Fruit fly (Drosophila melanogaster) whole organism, embryonic: Measurements from ENCODE around the gene superdeath.

Experiments
- Asciz ChIP-seq: fragments of 200-800 bp; sonication (Bioruptor generic); optimal IDR thresholded peaks from 2 replicates; lab custom pipeline; 2017; ENCODE audit warnings: missing biosample characterization, mild to moderate bottlenecking, missing genetic modification characterization, missing genetic modification reagents
- Atf3 ChIP-seq: fragments of 200-800 bp; sonication (Bioruptor generic); optimal IDR thresholded peaks from 3 replicates; lab custom pipeline; 2016; ENCODE audit warnings: missing biosample characterization, missing genetic modification characterization
- CG13287 ChIP-seq: fragments of 200-800 bp; sonication (Bioruptor generic); IDR thresholded peaks from 2 replicates; pipeline ENCODE4 v1.3.6; 2022; ENCODE audit warnings: missing biosample characterization, missing genetic modification characterization; ENCODE audit not compliant: partially characterized antibody
- CG14860 ChIP-seq: fragments of 200-800 bp; sonication (Bioruptor generic); IDR thresholded peaks from 3 replicates; pipeline ENCODE4 v1.3.6; 2022; ENCODE audit warnings: missing biosample characterization, missing genetic modification characterization; ENCODE audit not compliant: partially characterized antibody
- CG15269 ChIP-seq: fragments of 200-800 bp; sonication (Bioruptor generic); optimal IDR thresholded peaks from 2 replicates; lab custom pipeline; 2018; ENCODE audit warnings: missing biosample characterization, mild to moderate bottlenecking, missing genetic modification characterization, moderate library complexity
- CG1647 ChIP-seq: fragments of 200-800 bp; sonication (Bioruptor generic); optimal IDR thresholded peaks from 3 replicates; lab custom pipeline; 2016; ENCODE audit warnings: missing biosample characterization, missing genetic modification characterization
- CG17568 ChIP-seq: fragments of 200-800 bp; sonication (Bioruptor generic); optimal IDR thresholded peaks from 2 replicates; lab custom pipeline; 2018; ENCODE audit warnings: missing biosample characterization, mild to moderate bottlenecking, missing genetic modification characterization, moderate library complexity
- CG2120 ChIP-seq: fragments of 200-800 bp; sonication (Bioruptor generic); optimal IDR thresholded peaks from 3 replicates; lab custom pipeline; 2016; ENCODE audit warnings: missing biosample characterization, missing genetic modification characterization
- CG32772 ChIP-seq: fragments of 200-800 bp; sonication (Bioruptor generic); IDR thresholded peaks from 2 replicates; pipeline ENCODE4 v1.3.6; 2022; ENCODE audit warnings: missing biosample characterization, missing genetic modification characterization
- CG34224 ChIP-seq: fragments of 200-800 bp; sonication (Bioruptor generic); IDR thresholded peaks from 3 replicates; pipeline ENCODE4 v1.3.6; 2022; ENCODE audit warnings: missing biosample characterization, missing genetic modification characterization; ENCODE audit not compliant: partially characterized antibody
- CG34422 ChIP-seq: fragments of 200-800 bp; sonication (Bioruptor generic); IDR thresholded peaks from 3 replicates; pipeline ENCODE4 v1.3.6; 2022; ENCODE audit warnings: missing biosample characterization, missing genetic modification characterization
- CG4404 ChIP-seq: fragments of 200-800 bp; sonication (Bioruptor generic); IDR thresholded peaks from 2 replicates; pipeline ENCODE4 v1.3.6; 2022; ENCODE audit warnings: missing biosample characterization, missing genetic modification characterization
- CG4424 ChIP-seq: fragments of 200-800 bp; sonication (Bioruptor generic); optimal IDR thresholded peaks from 3 replicates; lab custom pipeline; 2016; ENCODE audit warnings: missing biosample characterization, missing genetic modification characterization
- CG4707 ChIP-seq: fragments of 200-800 bp; sonication (Bioruptor generic); optimal IDR thresholded peaks from 2 replicates; lab custom pipeline; 2018; ENCODE audit warnings: missing biosample characterization, mild to moderate bottlenecking, missing genetic modification characterization, moderate library complexity
- CG6175 ChIP-seq: fragments of 200-800 bp; sonication (Bioruptor generic); IDR thresholded peaks from 3 replicates; pipeline ENCODE4 v1.3.6; 2022; ENCODE audit warnings: missing biosample characterization, missing genetic modification characterization
- CG7357 ChIP-seq: fragments of 200-800 bp; sonication (Bioruptor generic); IDR thresholded peaks from 3 replicates; pipeline ENCODE4 v1.3.6; 2022; ENCODE audit warnings: missing biosample characterization, missing genetic modification characterization
- CG7839 ChIP-seq: fragments of 200-800 bp; sonication (Bioruptor generic); optimal IDR thresholded peaks from 3 replicates; lab custom pipeline; 2018; ENCODE audit warnings: missing biosample characterization, mild to moderate bottlenecking, missing genetic modification characterization, moderate library complexity
- Deaf1 ChIP-seq: fragments of 200-800 bp; optimal IDR thresholded peaks from 3 replicates; lab custom pipeline; 2019; ENCODE audit warnings: missing biosample characterization, mild to moderate bottlenecking, missing genetic modification characterization, moderate library complexity
- Dp ChIP-seq: fragments of 200-800 bp; sonication (Bioruptor generic); optimal IDR thresholded peaks from 2 replicates; lab custom pipeline; 2018; ENCODE audit warnings: missing biosample characterization, mild to moderate bottlenecking, missing genetic modification characterization, moderate library complexity
- Dref ChIP-seq: fragments of 200-800 bp; sonication (Bioruptor generic); IDR thresholded peaks from 2 replicates; pipeline ENCODE4 v1.3.6; 2022; ENCODE audit warnings: missing biosample characterization, missing genetic modification characterization
- E2f2 ChIP-seq: fragments of 200-800 bp; sonication (Bioruptor generic); IDR thresholded peaks from 2 replicates; pipeline ENCODE4 v1.3.6; 2022; ENCODE audit warnings: missing biosample characterization, missing genetic modification characterization
- Ets65A ChIP-seq: fragments of 200-800 bp; sonication (Bioruptor generic); peaks from one replicate; lab custom pipeline; 2016; ENCODE audit warnings: missing biosample characterization, missing genetic modification characterization
- H2.0 ChIP-seq: fragments of 200-800 bp; sonication (Bioruptor generic); IDR thresholded peaks from 2 replicates; pipeline ENCODE4 v1.3.6; 2022; ENCODE audit warnings: missing biosample characterization, missing genetic modification characterization
- HLH4C ChIP-seq: fragments of 200-800 bp; sonication (Bioruptor generic); IDR thresholded peaks from 3 replicates; pipeline ENCODE4 v1.3.6; 2022; ENCODE audit warnings: missing biosample characterization, missing genetic modification characterization; ENCODE audit not compliant: partially characterized antibody
- Lpt ChIP-seq: fragments of >200 bp; optimal IDR thresholded peaks from 2 replicates; lab custom pipeline; 2018; ENCODE audit warnings: missing biosample characterization, missing genetic modification characterization
- MBD-R2 ChIP-seq: fragments of 200-800 bp; sonication (Bioruptor generic); IDR thresholded peaks from 2 replicates; pipeline ENCODE4 v1.3.6; 2022; ENCODE audit warnings: missing biosample characterization, missing genetic modification characterization
- MESR4 ChIP-seq: fragments of 200-800 bp; sonication (Bioruptor generic); optimal IDR thresholded peaks from 2 replicates; lab custom pipeline; 2018; ENCODE audit warnings: missing biosample characterization, mild to moderate bottlenecking, missing genetic modification characterization, moderate library complexity
- Myb ChIP-seq: fragments of 200-800 bp; sonication (Bioruptor generic); optimal IDR thresholded peaks from 2 replicates; lab custom pipeline; 2016; ENCODE audit warnings: missing biosample characterization, missing genetic modification characterization
- Neu2 ChIP-seq: fragments of 200-800 bp; sonication (Bioruptor generic); optimal IDR thresholded peaks from 3 replicates; lab custom pipeline; 2016; ENCODE audit warnings: missing biosample characterization, missing genetic modification characterization, borderline replicate concordance
- Nf-YA ChIP-seq: fragments of 200-800 bp; sonication (Bioruptor generic); IDR thresholded peaks from 2 replicates; pipeline ENCODE4 v1.3.6; 2022; ENCODE audit warnings: missing biosample characterization, missing genetic modification characterization
- Scr ChIP-seq: fragments of 200-800 bp; sonication (Bioruptor generic); IDR thresholded peaks from 2 replicates; pipeline ENCODE4 v1.3.6; 2022; ENCODE audit warnings: missing biosample characterization, missing genetic modification characterization; ENCODE audit not compliant: partially characterized antibody
- Vsx1 ChIP-seq: fragments of 200-800 bp; sonication (Bioruptor generic); optimal IDR thresholded peaks from 2 replicates; lab custom pipeline; 2017; ENCODE audit warnings: missing biosample characterization, mild to moderate bottlenecking, missing genetic modification characterization, missing genetic modification reagents
- ase ChIP-seq: fragments of 200-800 bp; sonication (Bioruptor generic); IDR thresholded peaks from 3 replicates; pipeline ENCODE4 v1.3.6; 2022; ENCODE audit warnings: missing biosample characterization, missing genetic modification characterization
- bbx ChIP-seq: fragments of 200-800 bp; sonication (Bioruptor generic); IDR thresholded peaks from 2 replicates; pipeline ENCODE4 v1.3.6; 2022; ENCODE audit warnings: missing biosample characterization, missing genetic modification characterization; ENCODE audit not compliant: partially characterized antibody
- bowl ChIP-seq: fragments of 200-800 bp; sonication (Bioruptor generic); IDR thresholded peaks from 2 replicates; pipeline ENCODE4 v1.3.6; 2022; ENCODE audit warnings: missing biosample characterization, missing genetic modification characterization
- bsh ChIP-seq, 2 experiments: fragments of 200-800 bp; sonication (Bioruptor generic); optimal IDR thresholded peaks; 2 replicates each; lab custom pipeline; 2017 to 2018; ENCODE audit warnings: mild to moderate bottlenecking in 2 of 2, missing biosample characterization in 2 of 2, missing genetic modification characterization in 2 of 2, moderate library complexity in 1 of 2
- caup ChIP-seq: fragments of 200-800 bp; sonication (Bioruptor generic); optimal IDR thresholded peaks from 3 replicates; lab custom pipeline; 2017; ENCODE audit warnings: missing biosample characterization, mild to moderate bottlenecking, missing genetic modification characterization, moderate library complexity; ENCODE audit not compliant: severe bottlenecking
- cg ChIP-seq: fragments of 200-800 bp; sonication (Bioruptor generic); optimal IDR thresholded peaks from 3 replicates; lab custom pipeline; 2019; ENCODE audit warnings: missing biosample characterization, mild to moderate bottlenecking, missing genetic modification characterization, moderate library complexity
- crp ChIP-seq, 2 experiments: fragments of 200-800 bp; sonication (Bioruptor generic); optimal IDR thresholded peaks; 2 replicates in 1 of 2; 3 replicates in 1 of 2; lab custom pipeline; 2017; ENCODE audit warnings: missing biosample characterization in 2 of 2, missing genetic modification characterization in 2 of 2, mild to moderate bottlenecking in 1 of 2, moderate library complexity in 1 of 2
- da ChIP-seq: fragments of 200-800 bp; sonication (Bioruptor generic); optimal IDR thresholded peaks from 2 replicates; lab custom pipeline; 2016; ENCODE audit warnings: missing biosample characterization, missing genetic modification characterization
- disco-r ChIP-seq: fragments of 200-800 bp; sonication (Bioruptor generic); optimal IDR thresholded peaks from 2 replicates; lab custom pipeline; 2016; ENCODE audit warnings: missing biosample characterization, missing genetic modification characterization
- emc ChIP-seq: fragments of 200-800 bp; sonication (Bioruptor generic); optimal IDR thresholded peaks from 2 replicates; lab custom pipeline; 2016; ENCODE audit warnings: missing biosample characterization, missing genetic modification characterization
- insv ChIP-seq, 2 experiments: fragments of 200-800 bp; sonication (Bioruptor generic); optimal IDR thresholded peaks; 3 replicates each; lab custom pipeline; 2016 to 2018; ENCODE audit warnings: missing biosample characterization in 2 of 2, missing genetic modification characterization in 2 of 2
- mam ChIP-seq: fragments of 200-800 bp; sonication (Bioruptor generic); optimal IDR thresholded peaks from 3 replicates; lab custom pipeline; 2016; ENCODE audit warnings: missing biosample characterization, missing genetic modification characterization
- mld ChIP-seq: fragments of 200-800 bp; sonication (Bioruptor generic); IDR thresholded peaks from 3 replicates; pipeline ENCODE4 v1.3.6; 2022; ENCODE audit warnings: missing biosample characterization, missing genetic modification characterization; ENCODE audit not compliant: partially characterized antibody
- otp ChIP-seq: fragments of 200-800 bp; sonication (Bioruptor generic); IDR thresholded peaks from 3 replicates; pipeline ENCODE4, ENCODE4 v1.3.6; 2022; ENCODE audit warnings: missing biosample characterization, missing genetic modification characterization
- pros ChIP-seq: fragments of 200-800 bp; sonication (Bioruptor generic); optimal IDR thresholded peaks from 3 replicates; lab custom pipeline; 2019; ENCODE audit warnings: missing biosample characterization, mild to moderate bottlenecking, missing genetic modification characterization, moderate library complexity
- salm ChIP-seq: fragments of 200-800 bp; sonication (Bioruptor generic); optimal IDR thresholded peaks from 2 replicates; lab custom pipeline; 2018; ENCODE audit warnings: missing biosample characterization, mild to moderate bottlenecking, missing genetic modification characterization
- sna ChIP-seq: fragments of 200-800 bp; sonication (Bioruptor generic); IDR thresholded peaks from 2 replicates; pipeline ENCODE4 v1.3.6; 2022; ENCODE audit warnings: missing biosample characterization, missing genetic modification characterization; ENCODE audit not compliant: partially characterized antibody
- vfl ChIP-seq: fragments of 200-800 bp; sonication (Bioruptor generic); optimal IDR thresholded peaks from 2 replicates; lab custom pipeline; 2016; ENCODE audit warnings: missing biosample characterization, missing genetic modification characterization

superdeath gene

dm6 chr3R:29146710-29147109 is 8.2 kb downstream of the superdeath start, which contains the start of gene CG14511 (continued):
- no peak for TF ChIP-seq H2.0 (GFP tag; lab: Robert Waterston, UW)
- TF ChIP-seq caup (GFP tag; lab: Kevin White, UChicago) = no peak
- TF ChIP-seq Lpt = no peak
- no peak for TF ChIP-seq CG4404 (GFP tag; lab: Robert Waterston, UW)
- TF ChIP-seq CG4424 = no peak
- no peak for TF ChIP-seq pros (GFP tag; lab: Kevin White, UChicago)
- no peak for TF ChIP-seq emc (GFP tag; lab: Kevin White, UChicago)
- peak; percentile 62 for TF ChIP-seq Dref (GFP tag; lab: Robert Waterston, UW)
- peak; percentile 48; the same call in 1 of the 2 replicates for TF ChIP-seq CG13287
- no peak for TF ChIP-seq CG7357 (GFP tag; lab: Robert Waterston, UW)
- no peak for TF ChIP-seq Atf3 (GFP tag; lab: Kevin White, UChicago)
- peak; percentile 30; the same call in 1 of the 2 replicates for TF ChIP-seq bbx (GFP tag; lab: Robert Waterston, UW)
- TF ChIP-seq CG14860 (GFP tag; lab: Robert Waterston, UW) = 0 out of 3 replicates have a peak, but pooled peaks have one; percentile 18
- no peak for TF ChIP-seq ase (GFP tag; lab: Robert Waterston, UW)
- TF ChIP-seq CG15269 = no peak
- peak; percentile 58; the same call in 1 of the 3 replicates for TF ChIP-seq HLH4C (GFP tag; lab: Robert Waterston, UW)
- TF ChIP-seq mld (GFP tag; lab: Robert Waterston, UW) = 0 out of 3 replicates have a peak, but pooled peaks have one; percentile 21
- no peak for TF ChIP-seq salm (tag; lab: Kevin White, UChicago)
- no peak for TF ChIP-seq disco-r (GFP tag; lab: Kevin White, UChicago)
- no peak for TF ChIP-seq Ets65A (GFP tag; lab: Kevin White, UChicago)
- no peak for TF ChIP-seq Asciz (GFP tag; lab: Kevin White, UChicago)
- TF ChIP-seq Vsx1 = no peak
- TF ChIP-seq Nf-YA (GFP tag; lab: Robert Waterston, UW) = no peak
- peak in 1 of 2 experiments; percentile 81 for TF ChIP-seq crp (GFP tag; optimal IDR thresholded peaks at IDR 0.05; lab: Kevin White, UChicago)
- TF ChIP-seq MESR4 (GFP tag; lab: Kevin White, UChicago) = peak; percentile 0
- no peak for TF ChIP-seq CG17568 (GFP tag; lab: Kevin White, UChicago)
- no peak for TF ChIP-seq vfl (GFP tag; lab: Kevin White, UChicago)
- peak; percentile 55 for TF ChIP-seq Myb
- TF ChIP-seq CG1647 (GFP tag; lab: Kevin White, UChicago) = no peak
- no peak for TF ChIP-seq CG6175
- TF ChIP-seq CG34422 (GFP tag; lab: Robert Waterston, UW) = peak; percentile 32; the same call in 1 of the 3 replicates
- no peak for TF ChIP-seq CG7839 (tag; lab: Kevin White, UChicago)
- TF ChIP-seq mam = no peak
- TF ChIP-seq Scr (GFP tag; lab: Robert Waterston, UW) = peak; percentile 41; the same call in 1 of the 2 replicates
- TF ChIP-seq Deaf1 (tag; lab: Kevin White, UChicago) = no peak
- TF ChIP-seq Dp (GFP tag; lab: Kevin White, UChicago) = peak; percentile 65
- peak; percentile 66 for TF ChIP-seq MBD-R2 (GFP tag; lab: Robert Waterston, UW)
- peak; percentile 61 for TF ChIP-seq CG34224 (GFP tag; lab: Robert Waterston, UW)
- TF ChIP-seq insv (GFP tag; optimal IDR thresholded peaks at IDR 0.05; lab: Kevin White, UChicago) = no peak
- TF ChIP-seq bsh (GFP tag; optimal IDR thresholded peaks at IDR 0.05; lab: Kevin White, UChicago) = no peak
- peak; percentile 77 for TF ChIP-seq E2f2 (GFP tag; lab: Robert Waterston, UW)
- no peak for TF ChIP-seq CG4707 (GFP tag; lab: Kevin White, UChicago)
- 0 out of 2 replicates have a peak, but pooled peaks have one; percentile 15 for TF ChIP-seq sna (GFP tag; lab: Robert Waterston, UW)
- no peak for TF ChIP-seq CG32772 (GFP tag; lab: Robert Waterston, UW)
- no peak for TF ChIP-seq da (GFP tag; lab: Kevin White, UChicago)
- no peak for TF ChIP-seq CG2120 (GFP tag; lab: Kevin White, UChicago)
- no peak for TF ChIP-seq bowl (GFP tag; lab: Robert Waterston, UW)
- TF ChIP-seq otp = no peak
- no peak for TF ChIP-seq cg
- TF ChIP-seq Neu2 (GFP tag; lab: Kevin White, UChicago) = no peak
